Worm (Caenorhabditis elegans) whole organism, L4 larva: ENCODE data around the gene ints-7.
A peak's percentile ranks its signal among the peaks of the same experiment; 100 is the strongest.

ENCODE experiments used
- aha-1 ChIP-seq: fragments of 150-350 bp; peaks from one replicate; lab custom pipeline; 2014; ENCODE audit warnings: missing biosample characterization, missing genetic modification characterization
- ces-1 ChIP-seq: fragments of 150-350 bp; sonication (generic microtip); optimal IDR thresholded peaks from 4 replicates; lab custom pipeline; 2014; ENCODE audit warnings: missing biosample characterization, missing genetic modification reagents, missing genetic modification characterization
- mdl-1 ChIP-seq, 2 experiments: fragments of 150-350 bp in 1 of 2; sonication (generic microtip) in 1 of 2; optimal IDR thresholded peaks; 2 replicates each; lab custom pipeline; 2014 to 2017; ENCODE audit warnings: missing biosample characterization in 2 of 2, missing genetic modification characterization in 2 of 2
- nhr-25 ChIP-seq: sonication (generic microtip); optimal IDR thresholded peaks from 2 replicates; lab custom pipeline; 2017; ENCODE audit warnings: missing genetic modification characterization, mild to moderate bottlenecking, missing compliant biosample characterization, antibody characterized with exemption, moderate library complexity, borderline replicate concordance; ENCODE audit not compliant: insufficient read depth
- nhr-76 ChIP-seq: fragments of 150-350 bp; optimal IDR thresholded peaks from 2 replicates; lab custom pipeline; 2014; ENCODE audit warnings: missing biosample characterization, missing genetic modification characterization
- set-16 ChIP-seq: fragments of 200-800 bp; sonication (Bioruptor generic); IDR thresholded peaks from 2 replicates; pipeline ENCODE4 v1.3.6; 2022; ENCODE audit warnings: missing genetic modification reagents, missing genetic modification characterization, missing compliant biosample characterization
- unc-130 ChIP-seq: sonication (generic microtip); optimal IDR thresholded peaks from 2 replicates; lab custom pipeline; 2016; ENCODE audit warnings: missing genetic modification reagents, missing genetic modification characterization, missing compliant biosample characterization
- unc-62 ChIP-seq, 3 experiments: fragments of 150-350 bp in 1 of 3; sonication (generic microtip); optimal IDR thresholded peaks in 2 of 3; peaks in 1 of 3; 1 replicate in 1 of 3; 2 replicates in 2 of 3; lab custom pipeline; 2014 to 2017; ENCODE audit warnings: missing biosample characterization in 3 of 3, missing genetic modification characterization in 3 of 3, missing genetic modification reagents in 3 of 3, missing genotype in 1 of 3

DNA sequence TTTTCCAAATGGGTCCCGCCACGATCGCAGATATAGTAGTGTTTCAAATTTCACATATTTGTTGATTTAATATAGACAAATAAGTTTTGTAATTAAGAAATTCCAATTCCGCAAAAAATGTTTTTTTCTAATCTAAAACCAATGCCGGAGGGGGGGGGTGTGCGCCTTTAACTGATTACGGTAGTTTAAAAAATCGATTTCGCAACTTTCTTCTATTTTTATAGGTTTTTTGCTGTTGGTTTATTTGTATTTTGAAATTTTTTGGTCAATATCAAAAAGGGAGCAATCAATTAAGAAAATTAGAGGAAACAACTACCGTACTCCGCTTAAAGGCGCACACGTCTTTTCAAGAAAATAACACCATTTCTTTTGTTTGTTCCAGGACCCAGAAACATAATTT is 8.9 kb downstream of the ints-7 start:
- TF ChIP-seq nhr-76 (tag; lab: Kevin White, UChicago) (no peak), ces-1 (GFP tag; lab: Kevin White, UChicago) (no peak), unc-130 (GFP tag; lab: Kevin White, UChicago) (no peak), mdl-1 (tag; optimal IDR thresholded peaks at IDR 0.05; lab: Kevin White, UChicago) (no peak), aha-1 (tag; lab: Kevin White, UChicago) (peak; percentile 69), set-16 (GFP tag; lab: Robert Waterston, UW) (no peak), unc-62 (GFP tag; optimal IDR thresholded peaks at IDR 0.05 in 1 of 2; lab: Kevin White, UChicago) (no peak), unc-62 (tag; optimal IDR thresholded peaks at IDR 0.05; lab: Kevin White, UChicago) (no peak), nhr-25 (tag; lab: Kevin White, UChicago) (no peak)
